Fruit fly (Drosophila melanogaster) whole organism, pupa: ENCODE data around the gene CG2772.

Experiments
- CG10348 ChIP-seq: fragments of 200-800 bp; sonication (Bioruptor generic); IDR thresholded peaks from 2 replicates; pipeline ENCODE4 v1.3.6; 2022; ENCODE audit warnings: missing biosample characterization, missing genetic modification characterization
- CG12605 ChIP-seq: fragments of 200-800 bp; sonication (Bioruptor generic); IDR thresholded peaks from 2 replicates; pipeline ENCODE4 v1.3.6; 2022; ENCODE audit warnings: missing biosample characterization, missing genetic modification characterization
- CG14655 ChIP-seq: fragments of 200-800 bp; sonication (Bioruptor generic); optimal IDR thresholded peaks from 3 replicates; lab custom pipeline; 2017; ENCODE audit warnings: mild to moderate bottlenecking, missing biosample characterization, missing genetic modification reagents, missing genetic modification characterization
- CG15710 ChIP-seq: fragments of 200-800 bp; sonication (Bioruptor generic); optimal IDR thresholded peaks from 2 replicates; lab custom pipeline; 2018; ENCODE audit warnings: missing biosample characterization, mild to moderate bottlenecking, missing genetic modification characterization, moderate library complexity
- CG34367 ChIP-seq: fragments of 200-800 bp; sonication (Bioruptor generic); optimal IDR thresholded peaks from 2 replicates; lab custom pipeline; 2018; ENCODE audit warnings: missing biosample characterization, mild to moderate bottlenecking, missing genetic modification characterization
- CG4496 ChIP-seq: fragments of 200-800 bp; sonication (Bioruptor generic); IDR thresholded peaks from 3 replicates; pipeline ENCODE4 v1.3.6; 2022; ENCODE audit warnings: missing biosample characterization, missing genetic modification characterization
- CG8159 ChIP-seq: fragments of 200-800 bp; sonication (Bioruptor generic); optimal IDR thresholded peaks from 3 replicates; lab custom pipeline; 2018; ENCODE audit warnings: missing biosample characterization, mild to moderate bottlenecking, missing genetic modification characterization, moderate library complexity
- CG8301 ChIP-seq: fragments of 200-800 bp; sonication (Bioruptor generic); optimal IDR thresholded peaks from 2 replicates; lab custom pipeline; 2018; ENCODE audit warnings: missing biosample characterization, mild to moderate bottlenecking, missing genetic modification characterization
- Ets98B ChIP-seq: fragments of 200-800 bp; sonication (Bioruptor generic); IDR thresholded peaks from 2 replicates; pipeline ENCODE4 v1.3.6; 2022; ENCODE audit warnings: missing biosample characterization, missing genetic modification characterization
- Pif1A ChIP-seq: fragments of 200-800 bp; sonication (Bioruptor generic); optimal IDR thresholded peaks from 3 replicates; lab custom pipeline; 2016; ENCODE audit warnings: missing biosample characterization, missing genetic modification characterization
- Snoo ChIP-seq: fragments of 200-800 bp; sonication (Bioruptor generic); optimal IDR thresholded peaks from 3 replicates; lab custom pipeline; 2017; ENCODE audit warnings: missing biosample characterization, mild to moderate bottlenecking, missing genetic modification characterization, inconsistent platforms
- fd96Ca ChIP-seq: fragments of 200-800 bp; sonication (Bioruptor generic); IDR thresholded peaks from 3 replicates; pipeline ENCODE4 v1.3.6; 2022; ENCODE audit warnings: missing biosample characterization, missing genetic modification characterization

The CG2772 gene

dm6 chr2L:3495465-3495864, 49.7 kb downstream of the CG2772 start:
- TF ChIP-seq fd96Ca (GFP tag; lab: Robert Waterston, UW), result no peak
- no peak for TF ChIP-seq Pif1A (GFP tag; lab: Kevin White, UChicago)
- TF ChIP-seq CG15710 (tag; lab: Kevin White, UChicago), result no peak
- TF ChIP-seq CG12605 (GFP tag; lab: Robert Waterston, UW), result no peak
- TF ChIP-seq CG8301, result no peak
- no peak for TF ChIP-seq CG4496 (GFP tag; lab: Robert Waterston, UW)
- TF ChIP-seq Ets98B, result no peak
- TF ChIP-seq CG10348 (GFP tag; lab: Robert Waterston, UW), result no peak
- no peak for TF ChIP-seq Snoo
- no peak for TF ChIP-seq CG14655 (GFP tag; lab: Kevin White, UChicago)
- no peak for TF ChIP-seq CG8159 (tag; lab: Kevin White, UChicago)
- TF ChIP-seq CG34367 (tag; lab: Kevin White, UChicago), result no peak
- TF ChIP-seq, all 21 proteins: peak for 0
